Fruit fly (Drosophila melanogaster) whole organism, prepupa: ENCODE data around the gene CG9515.

ENCODE experiments used
- Blimp-1 ChIP-seq: fragments of 200-800 bp; sonication (Bioruptor generic); optimal IDR thresholded peaks from 3 replicates; lab custom pipeline; 2017; ENCODE audit warnings: missing biosample characterization, missing genetic modification characterization, mild to moderate bottlenecking, moderate library complexity, missing genetic modification reagents
- CG10669 ChIP-seq: fragments of 200-800 bp; sonication (Bioruptor generic); optimal IDR thresholded peaks from 3 replicates; lab custom pipeline; 2018; ENCODE audit warnings: missing biosample characterization, mild to moderate bottlenecking, missing genetic modification characterization, moderate library complexity
- CG11294 ChIP-seq: fragments of 200-800 bp; sonication (Bioruptor generic); IDR thresholded peaks from 2 replicates; pipeline ENCODE4 v1.3.6; 2022; ENCODE audit warnings: missing biosample characterization, missing genetic modification characterization
- CG15336 ChIP-seq: fragments of 200-800 bp; sonication (Bioruptor generic); IDR thresholded peaks from 2 replicates; pipeline ENCODE4 v1.3.6; 2022; ENCODE audit warnings: missing biosample characterization, missing genetic modification characterization
- CG1621 ChIP-seq: fragments of 200-800 bp; sonication (Bioruptor generic); optimal IDR thresholded peaks from 3 replicates; lab custom pipeline; 2018; ENCODE audit warnings: missing biosample characterization, mild to moderate bottlenecking, missing genetic modification characterization
- CG3032 ChIP-seq: fragments of 200-800 bp; optimal IDR thresholded peaks from 2 replicates; lab custom pipeline; 2019; ENCODE audit warnings: missing biosample characterization, mild to moderate bottlenecking, missing genetic modification characterization, moderate library complexity
- CG31627 ChIP-seq: fragments of 200-800 bp; sonication (Bioruptor generic); optimal IDR thresholded peaks from 3 replicates; lab custom pipeline; 2016; ENCODE audit warnings: missing biosample characterization, missing genetic modification characterization
- CG32006 ChIP-seq: fragments of 200-800 bp; sonication (Bioruptor generic); optimal IDR thresholded peaks from 3 replicates; lab custom pipeline; 2017; ENCODE audit warnings: missing biosample characterization, mild to moderate bottlenecking, missing genetic modification characterization
- CG34406 ChIP-seq: fragments of 200-800 bp; sonication (Bioruptor generic); optimal IDR thresholded peaks from 3 replicates; lab custom pipeline; 2016; ENCODE audit warnings: missing biosample characterization, missing genetic modification characterization
- CG3919 ChIP-seq: fragments of 200-800 bp; sonication (Bioruptor generic); optimal IDR thresholded peaks from 3 replicates; lab custom pipeline; 2016; ENCODE audit warnings: missing biosample characterization, missing genetic modification characterization
- CG4318 ChIP-seq: fragments of 200-800 bp; sonication (Bioruptor generic); optimal IDR thresholded peaks from 3 replicates; lab custom pipeline; 2017; ENCODE audit warnings: missing biosample characterization, mild to moderate bottlenecking, missing genetic modification characterization
- CG6163 ChIP-seq: fragments of 200-800 bp; sonication (Bioruptor generic); IDR thresholded peaks from 3 replicates; pipeline ENCODE4 v1.3.6; 2022; ENCODE audit warnings: missing biosample characterization, missing genetic modification characterization
- CG6276 ChIP-seq: fragments of 200-800 bp; sonication (Bioruptor generic); optimal IDR thresholded peaks from 2 replicates; lab custom pipeline; 2017; ENCODE audit warnings: missing biosample characterization, mild to moderate bottlenecking, missing genetic modification characterization
- CG6792 ChIP-seq: fragments of 200-800 bp; sonication (Bioruptor generic); optimal IDR thresholded peaks from 3 replicates; lab custom pipeline; 2016; ENCODE audit warnings: missing biosample characterization, missing genetic modification characterization
- CG6808 ChIP-seq: fragments of 200-800 bp; sonication (Bioruptor generic); optimal IDR thresholded peaks from 3 replicates; lab custom pipeline; 2017; ENCODE audit warnings: missing biosample characterization, missing genetic modification characterization, mild to moderate bottlenecking, moderate library complexity, missing genetic modification reagents
- CG6854 ChIP-seq: fragments of 200-800 bp; sonication (Bioruptor generic); optimal IDR thresholded peaks from 2 replicates; lab custom pipeline; 2017; ENCODE audit warnings: missing biosample characterization, mild to moderate bottlenecking, missing genetic modification characterization
- CG7368 ChIP-seq: fragments of 200-800 bp; sonication (Bioruptor generic); optimal IDR thresholded peaks from 3 replicates; lab custom pipeline; 2016; ENCODE audit warnings: missing biosample characterization, missing genetic modification characterization
- CG8119 ChIP-seq: fragments of 200-800 bp; sonication (Bioruptor generic); IDR thresholded peaks from 3 replicates; pipeline ENCODE4 v1.3.6; 2022; ENCODE audit warnings: missing biosample characterization, missing genetic modification characterization
- CG8319 ChIP-seq: fragments of 200-800 bp; sonication (Bioruptor generic); optimal IDR thresholded peaks from 3 replicates; lab custom pipeline; 2016; ENCODE audit warnings: missing biosample characterization, missing genetic modification characterization
- CG8632 ChIP-seq: fragments of 200-800 bp; sonication (Bioruptor generic); optimal IDR thresholded peaks from 3 replicates; lab custom pipeline; 2016; ENCODE audit warnings: missing biosample characterization, missing genetic modification characterization
- CG9139 ChIP-seq: fragments of 200-800 bp; sonication (Bioruptor generic); optimal IDR thresholded peaks from 3 replicates; lab custom pipeline; 2017; ENCODE audit warnings: missing biosample characterization, mild to moderate bottlenecking, missing genetic modification characterization
- Eip75B ChIP-seq: fragments of 200-800 bp; sonication (Bioruptor generic); optimal IDR thresholded peaks from 3 replicates; lab custom pipeline; 2016; ENCODE audit warnings: missing biosample characterization, missing genetic modification characterization
- Eip78C ChIP-seq: fragments of 200-800 bp; sonication (Bioruptor generic); peaks from one replicate; lab custom pipeline; 2016; ENCODE audit warnings: missing biosample characterization, missing genetic modification characterization
- Eip93F ChIP-seq: fragments of 200-800 bp; sonication (Bioruptor generic); optimal IDR thresholded peaks from 2 replicates; lab custom pipeline; 2016; ENCODE audit warnings: missing biosample characterization, mild to moderate bottlenecking, missing genetic modification characterization
- Ets21C ChIP-seq: fragments of 200-800 bp; sonication (Bioruptor generic); optimal IDR thresholded peaks from 3 replicates; lab custom pipeline; 2016; ENCODE audit warnings: missing biosample characterization, missing genetic modification characterization
- Ets96B ChIP-seq: fragments of 200-800 bp; optimal IDR thresholded peaks from 2 replicates; lab custom pipeline; 2019; ENCODE audit warnings: missing biosample characterization, mild to moderate bottlenecking, missing genetic modification characterization, moderate library complexity
- Gug ChIP-seq: fragments of 200-800 bp; sonication (Bioruptor generic); IDR thresholded peaks from 2 replicates; pipeline ENCODE4 v1.3.6; 2022; ENCODE audit warnings: missing biosample characterization, missing genetic modification characterization
- Hr39 ChIP-seq: fragments of 200-800 bp; sonication (Bioruptor generic); optimal IDR thresholded peaks from 2 replicates; lab custom pipeline; 2016; ENCODE audit warnings: missing biosample characterization, missing genetic modification characterization
- Hr4 ChIP-seq: fragments of 200-800 bp; sonication (Bioruptor generic); optimal IDR thresholded peaks from 3 replicates; lab custom pipeline; 2016; ENCODE audit warnings: missing biosample characterization, missing genetic modification characterization
- Lpt ChIP-seq: fragments of 200-800 bp; sonication (Bioruptor generic); optimal IDR thresholded peaks from 3 replicates; lab custom pipeline; 2016; ENCODE audit warnings: missing biosample characterization, missing genetic modification characterization
- Smox ChIP-seq: fragments of 200-800 bp; sonication (Bioruptor generic); optimal IDR thresholded peaks from 3 replicates; lab custom pipeline; 2016; ENCODE audit warnings: missing biosample characterization, missing genetic modification characterization
- Sox102F ChIP-seq: fragments of 200-800 bp; sonication (Bioruptor generic); optimal IDR thresholded peaks from 2 replicates; lab custom pipeline; 2016; ENCODE audit warnings: missing biosample characterization, mild to moderate bottlenecking, missing genetic modification characterization
- achi ChIP-seq: fragments of 200-800 bp; sonication (Bioruptor generic); optimal IDR thresholded peaks from 3 replicates; lab custom pipeline; 2016; ENCODE audit warnings: missing biosample characterization, missing genetic modification characterization
- cyc ChIP-seq: fragments of 200-800 bp; sonication (Bioruptor generic); optimal IDR thresholded peaks from 3 replicates; lab custom pipeline; 2016; ENCODE audit warnings: missing biosample characterization, missing genetic modification characterization
- dac ChIP-seq: fragments of 200-800 bp; sonication (Bioruptor generic); optimal IDR thresholded peaks from 2 replicates; lab custom pipeline; 2017; ENCODE audit warnings: missing biosample characterization, mild to moderate bottlenecking, missing genetic modification characterization
- eg ChIP-seq: fragments of 200-800 bp; sonication (Bioruptor generic); IDR thresholded peaks from 3 replicates; pipeline ENCODE4 v1.3.6; 2022; ENCODE audit warnings: missing biosample characterization, missing genetic modification characterization
- esn ChIP-seq: fragments of 200-800 bp; sonication (Bioruptor generic); optimal IDR thresholded peaks from 2 replicates; lab custom pipeline; 2016; ENCODE audit warnings: missing biosample characterization, mild to moderate bottlenecking, missing genetic modification characterization, moderate library complexity
- fd85E ChIP-seq: fragments of 200-800 bp; sonication (Bioruptor generic); optimal IDR thresholded peaks from 3 replicates; lab custom pipeline; 2016; ENCODE audit warnings: missing biosample characterization, missing genetic modification characterization
- fkh ChIP-seq: fragments of 200-800 bp; sonication (Bioruptor generic); optimal IDR thresholded peaks from 3 replicates; lab custom pipeline; 2017; ENCODE audit warnings: missing biosample characterization, mild to moderate bottlenecking, missing genetic modification characterization, moderate library complexity
- lz ChIP-seq: fragments of 200-800 bp; sonication (Bioruptor generic); optimal IDR thresholded peaks from 3 replicates; lab custom pipeline; 2016; ENCODE audit warnings: missing biosample characterization, missing genetic modification characterization
- net ChIP-seq: fragments of 200-800 bp; sonication (Bioruptor generic); optimal IDR thresholded peaks from 3 replicates; lab custom pipeline; 2016; ENCODE audit warnings: missing biosample characterization, missing genetic modification characterization
- pdm3 ChIP-seq: fragments of 200-800 bp; sonication (Bioruptor generic); optimal IDR thresholded peaks from 3 replicates; lab custom pipeline; 2016; ENCODE audit warnings: missing biosample characterization, missing genetic modification characterization
- salr ChIP-seq, 2 experiments: fragments of 200-800 bp; sonication (Bioruptor generic); optimal IDR thresholded peaks; 3 replicates each; lab custom pipeline; 2016 to 2018; ENCODE audit warnings: missing biosample characterization in 2 of 2, missing genetic modification characterization in 2 of 2, mild to moderate bottlenecking in 1 of 2
- spab ChIP-seq: fragments of 200-800 bp; sonication (Bioruptor generic); optimal IDR thresholded peaks from 2 replicates; lab custom pipeline; 2017; ENCODE audit warnings: missing biosample characterization, mild to moderate bottlenecking, missing genetic modification characterization, missing genetic modification reagents
- svp ChIP-seq: fragments of 200-800 bp; sonication (Bioruptor generic); peaks from one replicate; lab custom pipeline; 2016; ENCODE audit warnings: missing biosample characterization, missing genetic modification characterization
- topi ChIP-seq: fragments of 200-800 bp; sonication (Bioruptor generic); optimal IDR thresholded peaks from 3 replicates; lab custom pipeline; 2016; ENCODE audit warnings: missing biosample characterization, missing genetic modification characterization

Gene CG9515

DNA sequence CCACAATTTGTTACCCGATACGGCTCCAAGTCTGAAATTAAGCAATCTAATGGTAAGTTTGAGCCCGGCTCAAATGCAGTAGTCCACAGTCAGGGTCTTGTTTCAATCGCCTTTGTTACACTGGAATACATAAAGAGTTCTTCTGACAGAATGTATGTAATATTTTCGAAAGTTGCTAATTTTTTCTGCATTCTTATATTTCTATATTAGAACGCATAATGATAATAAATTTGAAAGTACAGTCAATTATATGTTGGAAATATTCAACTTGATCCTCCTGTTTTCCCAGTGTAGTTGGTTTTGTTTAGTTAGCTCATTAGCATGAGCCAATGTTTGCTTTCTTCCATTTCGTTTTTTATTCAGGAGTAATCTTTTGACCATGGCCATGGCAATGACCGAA is 19.7 kb downstream of the CG9515 start (continued):
- no peak for TF ChIP-seq CG7368 (GFP tag; lab: Kevin White, UChicago)
- TF ChIP-seq salr (GFP tag; optimal IDR thresholded peaks at IDR 0.05; lab: Kevin White, UChicago), result peak in 1 of 2 experiments; percentile 40
- TF ChIP-seq Blimp-1 (GFP tag; lab: Kevin White, UChicago), result no peak
- no peak for TF ChIP-seq CG6792 (GFP tag; lab: Kevin White, UChicago)
- no peak for TF ChIP-seq Smox (GFP tag; lab: Kevin White, UChicago)
- TF ChIP-seq dac (GFP tag; lab: Kevin White, UChicago), result peak; percentile 1
- no peak for TF ChIP-seq net (GFP tag; lab: Kevin White, UChicago)

DNA sequence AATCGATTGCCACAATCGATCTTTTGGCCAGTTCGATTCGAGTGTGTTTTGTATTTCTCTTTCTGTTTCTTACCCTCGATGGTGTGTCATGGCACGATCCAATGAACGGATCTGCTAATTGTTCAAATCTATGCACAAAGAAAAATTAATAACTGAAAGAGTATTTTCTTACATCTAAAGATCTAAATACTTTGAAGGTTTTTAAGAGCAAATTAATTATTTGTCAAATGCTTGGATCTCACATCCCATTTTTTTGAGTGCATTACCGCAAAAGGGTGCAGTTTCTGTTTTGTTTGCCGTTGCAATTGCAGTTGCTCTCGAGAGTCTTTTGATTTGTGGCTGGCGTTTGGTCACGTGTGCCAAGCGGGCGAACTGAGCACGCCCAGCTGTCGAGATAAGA is 21.1 kb downstream of the CG9515 start:
- TF ChIP-seq svp (GFP tag; lab: Kevin White, UChicago) (peak; percentile 53), achi (GFP tag; lab: Kevin White, UChicago) (peak; percentile 3), CG3919 (peak; percentile 9), CG32006 (GFP tag; lab: Kevin White, UChicago) (peak; percentile 25), CG8119 (0 out of 3 replicates have a peak, but pooled peaks have one; percentile 26), pdm3 (GFP tag; lab: Kevin White, UChicago) (peak; percentile 9), CG6276 (GFP tag; lab: Kevin White, UChicago) (no peak), CG6163 (GFP tag; lab: Robert Waterston, UW) (0 out of 3 replicates have a peak, but pooled peaks have one; percentile 48), Eip78C (GFP tag; lab: Kevin White, UChicago) (peak; percentile 74), CG8319 (GFP tag; lab: Kevin White, UChicago) (no peak), Gug (GFP tag; lab: Robert Waterston, UW) (no peak), CG3032 (tag; lab: Kevin White, UChicago) (no peak), eg (peak; percentile 58; the same call in 2 of the 3 replicates), Hr4 (GFP tag; lab: Kevin White, UChicago) (peak; percentile 32), CG15336 (GFP tag; lab: Robert Waterston, UW) (peak; percentile 46)
- TF ChIP-seq, all 60 proteins: peak for 11

DNA sequence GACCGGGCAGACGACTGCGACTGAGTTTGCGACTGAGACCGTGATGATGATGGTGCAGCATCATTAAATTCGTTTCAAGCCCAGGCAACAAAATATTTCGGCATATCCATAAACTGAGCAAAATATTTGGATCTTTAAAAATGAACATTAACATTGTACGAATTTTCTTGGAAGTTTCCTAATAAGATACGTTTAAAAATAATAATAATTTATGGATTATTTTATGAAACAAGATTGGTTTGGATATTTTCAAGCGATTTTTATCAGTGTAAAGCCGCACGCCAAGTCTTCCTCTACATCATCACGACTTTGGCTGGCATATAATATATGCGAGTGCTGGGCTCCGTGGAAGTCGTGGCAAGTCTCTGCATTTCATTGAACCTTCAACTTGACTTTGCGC is 22.8 kb downstream of the CG9515 start:
- TF ChIP-seq CG8119, result peak; percentile 80
- TF ChIP-seq net (GFP tag; lab: Kevin White, UChicago), result peak; percentile 78
- TF ChIP-seq CG9139 (GFP tag; lab: Kevin White, UChicago), result peak; percentile 46
- TF ChIP-seq cyc (GFP tag; lab: Kevin White, UChicago), result peak; percentile 68
- peak; percentile 85 for TF ChIP-seq CG3919
- peak; percentile 82 for TF ChIP-seq CG34406 (GFP tag; lab: Kevin White, UChicago)
- TF ChIP-seq Lpt (GFP tag; lab: Kevin White, UChicago), result peak; percentile 61
- peak; percentile 57 for TF ChIP-seq CG4318 (GFP tag; lab: Kevin White, UChicago)
- peak; percentile 77 for TF ChIP-seq CG8319 (GFP tag; lab: Kevin White, UChicago)
- peak; percentile 84 for TF ChIP-seq Ets96B (tag; lab: Kevin White, UChicago)
- peak; percentile 24 for TF ChIP-seq Blimp-1 (GFP tag; lab: Kevin White, UChicago)
- TF ChIP-seq CG1621 (tag; lab: Kevin White, UChicago), result peak; percentile 33
- peak; percentile 72 for TF ChIP-seq lz (GFP tag; lab: Kevin White, UChicago)
- peak; percentile 63 for TF ChIP-seq CG6808 (GFP tag; lab: Kevin White, UChicago)
- peak; percentile 32 for TF ChIP-seq dac (GFP tag; lab: Kevin White, UChicago)
- TF ChIP-seq Eip78C (GFP tag; lab: Kevin White, UChicago), result peak; percentile 96
- TF ChIP-seq Gug (GFP tag; lab: Robert Waterston, UW), result peak; percentile 56
- TF ChIP-seq topi (GFP tag; lab: Kevin White, UChicago), result peak; percentile 82
- peak; percentile 9 for TF ChIP-seq CG6854 (GFP tag; lab: Kevin White, UChicago)
- TF ChIP-seq spab (GFP tag; lab: Kevin White, UChicago), result peak; percentile 59
- peak; percentile 55 for TF ChIP-seq Hr39 (GFP tag; lab: Kevin White, UChicago)
- TF ChIP-seq Hr4 (GFP tag; lab: Kevin White, UChicago), result peak; percentile 76
- TF ChIP-seq Eip93F (GFP tag; lab: Kevin White, UChicago), result peak; percentile 56
- peak; percentile 87 for TF ChIP-seq esn (GFP tag; lab: Kevin White, UChicago)
- TF ChIP-seq CG10669 (GFP tag; lab: Kevin White, UChicago), result peak; percentile 73
- no peak for TF ChIP-seq fd85E (GFP tag; lab: Kevin White, UChicago)
- no peak for TF ChIP-seq fkh
- peak; percentile 83 for TF ChIP-seq achi (GFP tag; lab: Kevin White, UChicago)
- TF ChIP-seq CG8632 (GFP tag; lab: Kevin White, UChicago), result peak; percentile 77
- peak; percentile 64 for TF ChIP-seq CG7368 (GFP tag; lab: Kevin White, UChicago)
- peak; percentile 80 for TF ChIP-seq Eip75B (GFP tag; lab: Kevin White, UChicago)
- peak; percentile 41; the same call in 1 of the 2 replicates for TF ChIP-seq CG11294
- TF ChIP-seq CG3032 (tag; lab: Kevin White, UChicago), result peak; percentile 81
- peak; percentile 39 for TF ChIP-seq Ets21C (GFP tag; lab: Kevin White, UChicago)
- TF ChIP-seq Sox102F (GFP tag; lab: Kevin White, UChicago), result peak; percentile 75
- peak; percentile 84 for TF ChIP-seq CG6792 (GFP tag; lab: Kevin White, UChicago)
- TF ChIP-seq CG31627 (GFP tag; lab: Kevin White, UChicago), result peak; percentile 58
